Fruit fly (Drosophila melanogaster) whole organism, wandering third instar larva: ENCODE measurements around the gene CG42579.

Experiments
- Mio ChIP-seq: sonication (Bioruptor generic); optimal IDR thresholded peaks from 2 replicates; lab custom pipeline; 2016; ENCODE audit warnings: missing biosample characterization, missing genetic modification characterization
- ey ChIP-seq: fragments of 200-800 bp; sonication (Bioruptor generic); optimal IDR thresholded peaks from 2 replicates; lab custom pipeline; 2016; ENCODE audit warnings: missing biosample characterization, missing genetic modification characterization
- psq ChIP-seq: fragments of 200-800 bp; sonication (Bioruptor generic); optimal IDR thresholded peaks from 3 replicates; lab custom pipeline; 2017; ENCODE audit warnings: missing biosample characterization, mild to moderate bottlenecking, missing genetic modification characterization, moderate library complexity

DNA sequence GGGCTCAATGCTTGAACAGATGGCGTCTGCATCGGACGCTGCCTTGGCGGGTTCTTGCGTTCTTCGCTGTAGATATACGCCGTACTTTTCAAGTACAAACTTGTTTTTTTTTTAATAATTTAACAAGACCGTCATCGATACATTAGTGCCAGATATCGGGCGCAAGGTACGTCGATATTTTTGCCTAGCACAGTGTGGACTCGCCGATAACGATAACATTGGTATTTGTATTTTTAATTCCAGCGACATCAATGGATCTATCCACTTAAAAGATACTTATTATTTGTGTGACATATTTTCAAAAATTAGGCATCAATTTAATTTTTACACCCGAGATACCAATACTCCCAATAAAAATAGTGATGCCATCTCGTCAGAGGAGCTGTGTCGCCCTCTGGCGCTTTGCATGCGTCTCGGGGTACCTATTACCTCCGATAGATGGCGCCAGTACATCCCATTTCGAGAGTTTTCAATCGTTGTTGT, 2.6 kb upstream of the CG42579 start, which contains the start of gene Tak1:
- TF ChIP-seq Mio: no peak
- peak; percentile 37 for TF ChIP-seq ey (GFP tag; lab: Kevin White, UChicago)
- peak; percentile 43 for TF ChIP-seq psq
